Worm (Caenorhabditis elegans) whole organism, early embryonic: ENCODE data around the gene sri-1.

Experiments
- B0310.2 ChIP-seq: sonication (generic microtip); optimal IDR thresholded peaks from 2 replicates; lab custom pipeline; 2016; ENCODE audit warnings: mild to moderate bottlenecking, missing genetic modification characterization, missing compliant biosample characterization
- ama-1 ChIP-seq: fragments of 150-350 bp; optimal IDR thresholded peaks from 2 replicates; lab custom pipeline; 2014
- ets-7 ChIP-seq: sonication (generic microtip); optimal IDR thresholded peaks from 2 replicates; lab custom pipeline; 2016; ENCODE audit warnings: missing genotype, missing genetic modification characterization, missing compliant biosample characterization
- flt-1 ChIP-seq: fragments of 200-800 bp; sonication (Bioruptor generic); IDR thresholded peaks from 2 replicates; pipeline ENCODE4 v1.3.6; 2022; ENCODE audit warnings: missing genetic modification characterization, missing compliant biosample characterization
- hnd-1 ChIP-seq: sonication (generic microtip); optimal IDR thresholded peaks from 2 replicates; lab custom pipeline; 2016; ENCODE audit warnings: missing genetic modification characterization, missing compliant biosample characterization
- tbx-37 ChIP-seq: fragments of 200-800 bp; sonication (Bioruptor generic); conservative IDR thresholded peaks from 2 replicates; pipeline ENCODE4 v1.3.6; 2022; ENCODE audit warnings: missing genetic modification reagents, missing genetic modification characterization, missing compliant biosample characterization

ce11 chrV:16000433-16000832, 33.0 kb upstream of the sri-1 start, which contains the start of gene nhr-50:
- TF ChIP-seq hnd-1 (tag; lab: Kevin White, UChicago) (no peak), ets-7 (tag; lab: Kevin White, UChicago) (no peak), tbx-37 (GFP tag; lab: Robert Waterston, UW) (no peak), B0310.2 (no peak), flt-1 (GFP tag; lab: Robert Waterston, UW) (no peak), ama-1 (no peak)
